Fruit fly (Drosophila melanogaster) whole organism, embryonic: ENCODE measurements around the gene ry.
A peak's percentile ranks its signal among the peaks of the same experiment; 100 is the strongest.

Experiments used
- B-H1 ChIP-seq: fragments of 200-800 bp; sonication (Bioruptor generic); IDR thresholded peaks from 3 replicates; pipeline ENCODE4 v1.3.6; 2022; ENCODE audit warnings: missing biosample characterization, missing genetic modification characterization
- Bdp1 ChIP-seq: fragments of 200-800 bp; sonication (Bioruptor generic); optimal IDR thresholded peaks from 3 replicates; lab custom pipeline; 2016; ENCODE audit warnings: missing biosample characterization, missing genetic modification characterization
- Bteb2 ChIP-seq: fragments of 200-800 bp; sonication (Bioruptor generic); optimal IDR thresholded peaks from 2 replicates; lab custom pipeline; 2016; ENCODE audit warnings: missing biosample characterization, missing genetic modification characterization
- CG10654 ChIP-seq: fragments of 200-800 bp; sonication (Bioruptor generic); optimal IDR thresholded peaks from 2 replicates; lab custom pipeline; 2016; ENCODE audit warnings: missing biosample characterization, missing genetic modification characterization
- CG11504 ChIP-seq: fragments of 200-800 bp; sonication (Bioruptor generic); optimal IDR thresholded peaks from 3 replicates; lab custom pipeline; 2019; ENCODE audit warnings: missing biosample characterization, mild to moderate bottlenecking, missing genetic modification characterization, moderate library complexity
- CG12104 ChIP-seq: fragments of 200-800 bp; sonication (Bioruptor generic); optimal IDR thresholded peaks from 3 replicates; lab custom pipeline; 2016; ENCODE audit warnings: missing biosample characterization, missing genetic modification characterization
- CG12744 ChIP-seq: fragments of 200-800 bp; sonication (Bioruptor generic); optimal IDR thresholded peaks from 2 replicates; lab custom pipeline; 2016; ENCODE audit warnings: missing biosample characterization, missing genetic modification characterization
- CG12942 ChIP-seq: fragments of 200-800 bp; sonication (Bioruptor generic); optimal IDR thresholded peaks from 3 replicates; lab custom pipeline; 2016; ENCODE audit warnings: missing biosample characterization, missing genetic modification characterization
- CG15011 ChIP-seq: fragments of 200-800 bp; sonication (Bioruptor generic); optimal IDR thresholded peaks from 3 replicates; lab custom pipeline; 2018; ENCODE audit warnings: missing biosample characterization, mild to moderate bottlenecking, missing genetic modification characterization
- CG1603 ChIP-seq: fragments of 200-800 bp; sonication (Bioruptor generic); optimal IDR thresholded peaks from 2 replicates; lab custom pipeline; 2019; ENCODE audit warnings: missing biosample characterization, mild to moderate bottlenecking, missing genetic modification characterization, moderate library complexity
- CG16815 ChIP-seq: fragments of 200-800 bp; sonication (Bioruptor generic); optimal IDR thresholded peaks from 3 replicates; lab custom pipeline; 2017; ENCODE audit warnings: missing biosample characterization, mild to moderate bottlenecking, missing genetic modification characterization
- CG16863 ChIP-seq: fragments of 200-800 bp; sonication (Bioruptor generic); optimal IDR thresholded peaks from 3 replicates; lab custom pipeline; 2016; ENCODE audit warnings: missing biosample characterization, missing genetic modification characterization
- CG17385 ChIP-seq: fragments of 200-800 bp; sonication (Bioruptor generic); optimal IDR thresholded peaks from 3 replicates; lab custom pipeline; 2018; ENCODE audit warnings: missing biosample characterization, mild to moderate bottlenecking, missing genetic modification characterization
- CG17829 ChIP-seq: fragments of 200-800 bp; optimal IDR thresholded peaks from 2 replicates; lab custom pipeline; 2019; ENCODE audit warnings: missing biosample characterization, mild to moderate bottlenecking, missing genetic modification characterization, moderate library complexity
- CG17912 ChIP-seq: fragments of 200-800 bp; sonication (Bioruptor generic); optimal IDR thresholded peaks from 2 replicates; lab custom pipeline; 2018; ENCODE audit warnings: missing biosample characterization, mild to moderate bottlenecking, missing genetic modification characterization
- CG31224 ChIP-seq: fragments of 200-800 bp; sonication (Bioruptor generic); IDR thresholded peaks from 2 replicates; pipeline ENCODE4 v1.3.6; 2022; ENCODE audit warnings: missing biosample characterization, missing genetic modification characterization
- CG32767 ChIP-seq: fragments of 200-800 bp; sonication (Bioruptor generic); IDR thresholded peaks from 2 replicates; pipeline ENCODE4 v1.3.6; 2022; ENCODE audit warnings: missing biosample characterization, missing genetic modification characterization
- CG3281 ChIP-seq: fragments of 200-800 bp; sonication (Bioruptor generic); optimal IDR thresholded peaks from 3 replicates; lab custom pipeline; 2017; ENCODE audit warnings: missing biosample characterization, mild to moderate bottlenecking, missing genetic modification characterization
- CG33557 ChIP-seq: fragments of 200-800 bp; sonication (Bioruptor generic); optimal IDR thresholded peaks from 2 replicates; lab custom pipeline; 2019; ENCODE audit warnings: missing biosample characterization, mild to moderate bottlenecking, missing genetic modification characterization, moderate library complexity
- CG34224 ChIP-seq: fragments of 200-800 bp; sonication (Bioruptor generic); IDR thresholded peaks from 3 replicates; pipeline ENCODE4 v1.3.6; 2022; ENCODE audit warnings: missing biosample characterization, missing genetic modification characterization; ENCODE audit not compliant: partially characterized antibody
- CG34422 ChIP-seq: fragments of 200-800 bp; sonication (Bioruptor generic); IDR thresholded peaks from 3 replicates; pipeline ENCODE4 v1.3.6; 2022; ENCODE audit warnings: missing biosample characterization, missing genetic modification characterization
- CG4404 ChIP-seq: fragments of 200-800 bp; sonication (Bioruptor generic); IDR thresholded peaks from 2 replicates; pipeline ENCODE4 v1.3.6; 2022; ENCODE audit warnings: missing biosample characterization, missing genetic modification characterization
- CG4707 ChIP-seq: fragments of 200-800 bp; sonication (Bioruptor generic); optimal IDR thresholded peaks from 2 replicates; lab custom pipeline; 2018; ENCODE audit warnings: missing biosample characterization, mild to moderate bottlenecking, missing genetic modification characterization, moderate library complexity
- CG4854 ChIP-seq: fragments of 200-800 bp; sonication (Bioruptor generic); optimal IDR thresholded peaks from 2 replicates; lab custom pipeline; 2016; ENCODE audit warnings: missing biosample characterization, missing genetic modification characterization, inconsistent platforms
- CG6254 ChIP-seq: fragments of 200-800 bp; sonication (Bioruptor generic); optimal IDR thresholded peaks from 3 replicates; lab custom pipeline; 2017; ENCODE audit warnings: mild to moderate bottlenecking, missing biosample characterization, missing genetic modification reagents, missing genetic modification characterization
- CG7745 ChIP-seq: fragments of 200-800 bp; sonication (Bioruptor generic); optimal IDR thresholded peaks from 2 replicates; lab custom pipeline; 2018; ENCODE audit warnings: missing biosample characterization, mild to moderate bottlenecking, missing genetic modification characterization, moderate library complexity
- CG7987 ChIP-seq: fragments of 200-800 bp; sonication (Bioruptor generic); optimal IDR thresholded peaks from 2 replicates; lab custom pipeline; 2018; ENCODE audit warnings: missing biosample characterization, mild to moderate bottlenecking, missing genetic modification characterization, moderate library complexity
- CG8478 ChIP-seq: fragments of >200 bp; optimal IDR thresholded peaks from 2 replicates; lab custom pipeline; 2018
- Camta ChIP-seq: fragments of 200-800 bp; sonication (Bioruptor generic); optimal IDR thresholded peaks from 2 replicates; lab custom pipeline; 2016; ENCODE audit warnings: missing biosample characterization, missing genetic modification characterization
- Dad ChIP-seq: fragments of 200-800 bp; sonication (Bioruptor generic); optimal IDR thresholded peaks from 3 replicates; lab custom pipeline; 2016; ENCODE audit warnings: missing biosample characterization, missing genetic modification characterization
- Dbx ChIP-seq: fragments of 200-800 bp; sonication (Bioruptor generic); IDR thresholded peaks from 3 replicates; pipeline ENCODE4 v1.3.6; 2022; ENCODE audit warnings: missing biosample characterization, missing genetic modification characterization
- E2f2 ChIP-seq: fragments of 200-800 bp; sonication (Bioruptor generic); IDR thresholded peaks from 2 replicates; pipeline ENCODE4 v1.3.6; 2022; ENCODE audit warnings: missing biosample characterization, missing genetic modification characterization
- H2.0 ChIP-seq: fragments of 200-800 bp; sonication (Bioruptor generic); IDR thresholded peaks from 2 replicates; pipeline ENCODE4 v1.3.6; 2022; ENCODE audit warnings: missing biosample characterization, missing genetic modification characterization
- HLH3B ChIP-seq: fragments of 200-800 bp; sonication (Bioruptor generic); IDR thresholded peaks from 2 replicates; pipeline ENCODE4 v1.3.6; 2022; ENCODE audit warnings: missing biosample characterization, missing genetic modification characterization
- Hr78 ChIP-seq, 2 experiments: fragments of 200-800 bp in 1 of 2; fragments of >200 bp in 1 of 2; sonication (Bioruptor generic) in 1 of 2; optimal IDR thresholded peaks; 2 replicates each; lab custom pipeline; 2017 to 2019; ENCODE audit warnings: missing biosample characterization in 2 of 2, missing genetic modification characterization in 2 of 2, mild to moderate bottlenecking in 1 of 2, moderate library complexity in 1 of 2
- NC2β ChIP-seq: fragments of 200-800 bp; sonication (Bioruptor generic); optimal IDR thresholded peaks from 2 replicates; lab custom pipeline; 2016; ENCODE audit warnings: missing biosample characterization, missing genetic modification characterization
- Poxn ChIP-seq: fragments of 200-800 bp; sonication (Bioruptor generic); IDR thresholded peaks from 2 replicates; pipeline ENCODE4 v1.3.6; 2022; ENCODE audit warnings: missing biosample characterization, missing genetic modification characterization
- abd-A ChIP-seq: fragments of 200-800 bp; sonication (Bioruptor generic); optimal IDR thresholded peaks from 3 replicates; lab custom pipeline; 2019; ENCODE audit warnings: missing biosample characterization, mild to moderate bottlenecking, missing genetic modification characterization, moderate library complexity
- al ChIP-seq: fragments of 200-800 bp; sonication (Bioruptor generic); IDR thresholded peaks from 2 replicates; pipeline ENCODE4 v1.3.6; 2022; ENCODE audit warnings: missing biosample characterization, missing genetic modification characterization
- ap ChIP-seq: fragments of 200-800 bp; sonication (Bioruptor generic); IDR thresholded peaks from 2 replicates; pipeline ENCODE4 v1.3.6; 2022; ENCODE audit warnings: missing biosample characterization, missing genetic modification characterization
- bcd ChIP-seq: fragments of 200-800 bp; sonication (Bioruptor generic); optimal IDR thresholded peaks from 2 replicates; lab custom pipeline; 2017; ENCODE audit warnings: missing biosample characterization, mild to moderate bottlenecking, missing genetic modification characterization
- dmrt11E ChIP-seq: fragments of 200-800 bp; sonication (Bioruptor generic); optimal IDR thresholded peaks from 3 replicates; lab custom pipeline; 2018; ENCODE audit warnings: missing biosample characterization, mild to moderate bottlenecking, missing genetic modification characterization, moderate library complexity
- eyg ChIP-seq: fragments of 200-800 bp; sonication (Bioruptor generic); optimal IDR thresholded peaks from 3 replicates; lab custom pipeline; 2016; ENCODE audit warnings: missing biosample characterization, missing genetic modification characterization
- fd96Cb ChIP-seq: fragments of 200-800 bp; sonication (Bioruptor generic); optimal IDR thresholded peaks from 2 replicates; lab custom pipeline; 2018; ENCODE audit warnings: missing biosample characterization, mild to moderate bottlenecking, missing genetic modification characterization, moderate library complexity
- fu2 ChIP-seq: fragments of 200-800 bp; sonication (Bioruptor generic); optimal IDR thresholded peaks from 2 replicates; lab custom pipeline; 2016; ENCODE audit warnings: missing biosample characterization, missing genetic modification characterization
- jumu ChIP-seq: fragments of 200-800 bp; sonication (Bioruptor generic); optimal IDR thresholded peaks from 3 replicates; lab custom pipeline; 2016; ENCODE audit warnings: missing biosample characterization, missing genetic modification characterization
- nerfin-1 ChIP-seq: fragments of 200-800 bp; sonication (Bioruptor generic); optimal IDR thresholded peaks from 3 replicates; lab custom pipeline; 2019; ENCODE audit warnings: missing biosample characterization, mild to moderate bottlenecking, missing genetic modification characterization, moderate library complexity
- rib ChIP-seq: fragments of 200-800 bp; sonication (Bioruptor generic); IDR thresholded peaks from 2 replicates; pipeline ENCODE4 v1.3.6; 2022; ENCODE audit warnings: missing biosample characterization, missing genetic modification characterization
- tio ChIP-seq: fragments of 200-800 bp; sonication (Bioruptor generic); optimal IDR thresholded peaks from 2 replicates; lab custom pipeline; 2017; ENCODE audit warnings: missing biosample characterization, missing genetic modification characterization, inconsistent platforms
- tll ChIP-seq, 2 experiments: fragments of 200-800 bp in 1 of 2; fragments of >200 bp in 1 of 2; sonication (Bioruptor generic) in 1 of 2; optimal IDR thresholded peaks; 2 replicates each; lab custom pipeline; 2017 to 2019; ENCODE audit warnings: missing biosample characterization in 2 of 2, missing genetic modification characterization in 2 of 2, mild to moderate bottlenecking in 1 of 2, moderate library complexity in 1 of 2

Gene ry

DNA sequence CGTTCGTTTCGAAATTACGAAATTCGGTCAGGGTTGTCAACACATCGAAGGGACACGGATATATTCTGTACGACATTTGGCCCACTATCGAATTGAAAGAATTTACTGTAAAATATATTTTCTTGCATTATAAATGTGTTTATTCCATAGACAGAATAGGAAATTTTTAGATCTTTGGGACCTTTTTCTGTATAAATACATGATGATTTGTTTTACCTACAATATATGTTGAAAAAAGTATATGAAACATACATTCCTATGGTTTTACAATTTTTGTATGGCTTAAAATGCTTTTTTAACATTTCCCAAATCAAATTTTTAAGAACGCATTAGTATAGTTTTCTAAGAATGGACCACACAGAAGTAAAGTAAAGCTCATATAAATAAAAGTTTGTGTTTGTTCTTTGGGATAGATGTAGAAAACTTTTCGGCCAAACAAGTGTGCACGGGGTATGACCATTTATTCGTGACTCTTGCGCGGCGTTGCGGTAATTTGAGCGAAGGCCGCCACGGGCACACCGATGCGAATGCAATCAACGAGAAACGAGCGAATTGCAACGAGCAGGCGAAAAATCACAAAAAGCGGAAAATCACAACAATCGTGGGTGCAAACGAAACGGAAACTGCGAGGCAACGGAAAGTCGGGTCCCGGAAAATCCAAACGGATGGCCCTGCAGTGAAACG, 34.6 kb upstream of the ry start, which contains the start of the genes CG17327, CG44194 and CG7518 (continued):
- TF ChIP-seq Dad (GFP tag; lab: Kevin White, UChicago) (no peak), eyg (GFP tag; lab: Kevin White, UChicago) (no peak), CG15011 (no peak), nerfin-1 (tag; lab: Kevin White, UChicago) (peak; percentile 2), CG12942 (GFP tag; lab: Kevin White, UChicago) (no peak), fd96Cb (tag; lab: Kevin White, UChicago) (peak; percentile 5), CG4404 (GFP tag; lab: Robert Waterston, UW) (no peak), Dbx (GFP tag; lab: Robert Waterston, UW) (no peak), B-H1 (GFP tag; lab: Robert Waterston, UW) (no peak), NC2β (no peak), CG33557 (no peak), CG7987 (GFP tag; lab: Kevin White, UChicago) (no peak), CG4854 (GFP tag; lab: Kevin White, UChicago) (no peak), tll (GFP tag; optimal IDR thresholded peaks at IDR 0.05; lab: Kevin White, UChicago) (peak in 1 of 2 experiments; percentile 25), CG11504 (no peak), Poxn (GFP tag; lab: Robert Waterston, UW) (no peak), HLH3B (GFP tag; lab: Robert Waterston, UW) (no peak), CG10654 (peak; percentile 12), rib (GFP tag; lab: Robert Waterston, UW) (peak; percentile 77), Bteb2 (GFP tag; lab: Kevin White, UChicago) (no peak), CG17912 (GFP tag; lab: Kevin White, UChicago) (no peak), abd-A (tag; lab: Kevin White, UChicago) (no peak), CG8478 (lab: Kevin White, UChicago) (no peak), fu2 (GFP tag; lab: Kevin White, UChicago) (peak; percentile 16), H2.0 (GFP tag; lab: Robert Waterston, UW) (no peak), CG4707 (GFP tag; lab: Kevin White, UChicago) (no peak), ap (no peak), CG1603 (tag; lab: Kevin White, UChicago) (no peak), dmrt11E (tag; lab: Kevin White, UChicago) (no peak), CG3281 (GFP tag; lab: Kevin White, UChicago) (no peak), CG34422 (GFP tag; lab: Robert Waterston, UW) (peak; percentile 35; the same call in 1 of the 3 replicates), al (GFP tag; lab: Robert Waterston, UW) (peak; percentile 26; the same call in 1 of the 2 replicates), CG12104 (GFP tag; lab: Kevin White, UChicago) (peak; percentile 24), tio (GFP tag; lab: Kevin White, UChicago) (no peak), CG34224 (peak; percentile 10; the same call in 1 of the 3 replicates), CG16815 (GFP tag; lab: Kevin White, UChicago) (no peak), CG17829 (tag; lab: Kevin White, UChicago) (peak; percentile 47), bcd (no peak), CG6254 (GFP tag; lab: Kevin White, UChicago) (no peak), CG32767 (GFP tag; lab: Robert Waterston, UW) (no peak), CG12744 (GFP tag; lab: Kevin White, UChicago) (no peak), E2f2 (peak; percentile 24; the same call in 1 of the 2 replicates), CG7745 (no peak), CG16863 (no peak), jumu (no peak), Camta (peak; percentile 40), CG17385 (no peak), Bdp1 (no peak), Hr78 (GFP tag; optimal IDR thresholded peaks at IDR 0.05; lab: Kevin White, UChicago) (no peak), CG31224 (GFP tag; lab: Robert Waterston, UW) (no peak)
